Worm (Caenorhabditis elegans) whole organism, L3 larva: ENCODE data around the gene mrpl-50.

ENCODE experiments used
- ama-1 ChIP-seq: fragments of 150-350 bp; optimal IDR thresholded peaks from 2 replicates; lab custom pipeline; 2018
- ceh-16 ChIP-seq: sonication (generic microtip); optimal IDR thresholded peaks from 2 replicates; lab custom pipeline; 2017; ENCODE audit warnings: missing biosample characterization, missing genetic modification characterization
- ceh-9 ChIP-seq: sonication (generic microtip); optimal IDR thresholded peaks from 2 replicates; lab custom pipeline; 2018; ENCODE audit warnings: missing biosample characterization, missing genetic modification characterization
- daf-12 ChIP-seq: fragments of 150-350 bp; optimal IDR thresholded peaks from 2 replicates; lab custom pipeline; 2014; ENCODE audit warnings: missing biosample characterization, missing genetic modification reagents, missing genetic modification characterization
- egl-5 ChIP-seq: fragments of 150-350 bp; optimal IDR thresholded peaks from 2 replicates; lab custom pipeline; 2017; ENCODE audit warnings: missing biosample characterization, missing genetic modification reagents, missing genetic modification characterization, inconsistent platforms
- elt-2 ChIP-seq: sonication (generic microtip); optimal IDR thresholded peaks from 2 replicates; lab custom pipeline; 2016; ENCODE audit warnings: missing genetic modification reagents, mild to moderate bottlenecking, missing genetic modification characterization, missing compliant biosample characterization
- elt-3 ChIP-seq, 3 experiments: fragments of 150-350 bp in 1 of 3; sonication (generic microtip) in 2 of 3; optimal IDR thresholded peaks; 2 replicates in 2 of 3; 4 replicates in 1 of 3; lab custom pipeline; 2014 to 2017; ENCODE audit warnings: missing biosample characterization in 3 of 3, missing genetic modification characterization in 3 of 3
- fkh-10 ChIP-seq: sonication (generic microtip); optimal IDR thresholded peaks from 2 replicates; lab custom pipeline; 2017; ENCODE audit warnings: missing biosample characterization, missing genetic modification reagents, missing genetic modification characterization
- jun-1 ChIP-seq: fragments of 150-350 bp; optimal IDR thresholded peaks from 2 replicates; lab custom pipeline; 2014; ENCODE audit warnings: missing biosample characterization, missing genetic modification reagents, missing genetic modification characterization
- lin-15B ChIP-seq: fragments of 150-350 bp; optimal IDR thresholded peaks from 2 replicates; lab custom pipeline; 2014; ENCODE audit warnings: missing biosample characterization, missing genetic modification characterization
- lin-39 ChIP-seq: fragments of 150-350 bp; optimal IDR thresholded peaks from 2 replicates; lab custom pipeline; 2018; ENCODE audit warnings: missing biosample characterization, missing genetic modification reagents, missing genetic modification characterization
- lsy-12 ChIP-seq: sonication (generic microtip); optimal IDR thresholded peaks from 2 replicates; lab custom pipeline; 2016; ENCODE audit warnings: mild to moderate bottlenecking, missing genetic modification characterization, missing compliant biosample characterization
- mml-1 ChIP-seq: fragments of 150-350 bp; sonication (generic microtip); optimal IDR thresholded peaks from 3 replicates; lab custom pipeline; 2014; ENCODE audit warnings: missing biosample characterization, missing genetic modification characterization
- nfya-1 ChIP-seq: sonication (generic microtip); optimal IDR thresholded peaks from 2 replicates; lab custom pipeline; 2017; ENCODE audit warnings: missing genetic modification characterization, mild to moderate bottlenecking, missing compliant biosample characterization, antibody characterized with exemption, moderate library complexity; ENCODE audit not compliant: insufficient read depth
- nhr-12 ChIP-seq: fragments of 150-350 bp; optimal IDR thresholded peaks from 2 replicates; lab custom pipeline; 2014; ENCODE audit warnings: missing biosample characterization, missing genetic modification characterization
- nhr-23 ChIP-seq: fragments of 150-350 bp; optimal IDR thresholded peaks from 2 replicates; lab custom pipeline; 2014; ENCODE audit warnings: missing biosample characterization, missing genetic modification reagents, missing genetic modification characterization
- nhr-237 ChIP-seq: fragments of 150-350 bp; optimal IDR thresholded peaks from 2 replicates; lab custom pipeline; 2014; ENCODE audit warnings: missing biosample characterization, missing genetic modification characterization
- nhr-25 ChIP-seq: sonication (generic microtip); optimal IDR thresholded peaks from 2 replicates; lab custom pipeline; 2017; ENCODE audit warnings: missing biosample characterization, missing genetic modification characterization
- nhr-28 ChIP-seq: fragments of 150-350 bp; optimal IDR thresholded peaks from 2 replicates; lab custom pipeline; 2014; ENCODE audit warnings: missing biosample characterization, missing genetic modification characterization
- nhr-43 ChIP-seq: sonication (generic microtip); optimal IDR thresholded peaks from 2 replicates; lab custom pipeline; 2016; ENCODE audit warnings: mild to moderate bottlenecking, missing genetic modification characterization, missing compliant biosample characterization; ENCODE audit not compliant: poor library complexity, severe bottlenecking
- nhr-67 ChIP-seq: fragments of 150-350 bp; optimal IDR thresholded peaks from 2 replicates; lab custom pipeline; 2014; ENCODE audit warnings: missing biosample characterization, missing genetic modification characterization
- nhr-76 ChIP-seq: fragments of 150-350 bp; sonication (generic microtip); optimal IDR thresholded peaks from 5 replicates; lab custom pipeline; 2014; ENCODE audit warnings: missing biosample characterization, missing genetic modification characterization
- nhr-77 ChIP-seq: fragments of 150-350 bp; optimal IDR thresholded peaks from 2 replicates; lab custom pipeline; 2014; ENCODE audit warnings: missing biosample characterization, missing genetic modification characterization
- pha-4 ChIP-seq: fragments of 150-350 bp; optimal IDR thresholded peaks from 2 replicates; lab custom pipeline; 2014; ENCODE audit warnings: missing biosample characterization, missing genetic modification reagents, missing genetic modification characterization
- pqm-1 ChIP-seq: fragments of 150-350 bp; optimal IDR thresholded peaks from 2 replicates; lab custom pipeline; 2017; ENCODE audit warnings: missing biosample characterization, missing genetic modification characterization, inconsistent platforms
- skn-1 ChIP-seq: fragments of 150-350 bp; optimal IDR thresholded peaks from 2 replicates; lab custom pipeline; 2014; ENCODE audit warnings: missing biosample characterization, missing genetic modification characterization
- tbx-2 ChIP-seq: sonication (generic microtip); optimal IDR thresholded peaks from 2 replicates; lab custom pipeline; 2016; ENCODE audit warnings: mild to moderate bottlenecking, missing genetic modification characterization, missing compliant biosample characterization
- zag-1 ChIP-seq: fragments of 150-350 bp; optimal IDR thresholded peaks from 2 replicates; lab custom pipeline; 2014; ENCODE audit warnings: missing biosample characterization, missing genetic modification characterization
- ztf-11 ChIP-seq: fragments of 150-350 bp; optimal IDR thresholded peaks from 2 replicates; lab custom pipeline; 2014; ENCODE audit warnings: missing biosample characterization, missing genetic modification characterization
- ztf-4 ChIP-seq: fragments of 150-350 bp; optimal IDR thresholded peaks from 2 replicates; lab custom pipeline; 2014; ENCODE audit warnings: missing biosample characterization, missing genetic modification characterization

mrpl-50 gene

DNA sequence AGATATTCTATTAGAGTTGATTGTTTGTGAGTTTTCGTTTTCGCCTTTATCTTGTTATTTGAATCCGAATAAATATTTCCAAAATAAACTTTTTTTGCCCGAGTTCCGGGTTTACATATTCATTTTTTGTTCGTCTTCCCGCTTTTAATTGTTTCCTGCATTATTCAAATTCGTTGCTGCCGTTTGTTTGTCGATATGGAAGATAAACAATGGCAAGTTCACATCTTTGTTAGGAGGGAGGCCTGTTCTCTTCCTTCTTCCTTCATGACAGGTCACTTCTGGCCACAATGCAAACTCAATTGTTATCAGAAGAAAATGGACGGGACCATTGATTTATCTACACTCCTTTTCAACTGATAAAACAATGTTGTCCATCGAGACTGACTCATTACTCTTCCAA, 40.1 kb upstream of the mrpl-50 start:
- TF ChIP-seq pha-4 (tag; lab: Kevin White, UChicago) (peak; percentile 10), ceh-16 (tag; lab: Kevin White, UChicago) (no peak)

DNA sequence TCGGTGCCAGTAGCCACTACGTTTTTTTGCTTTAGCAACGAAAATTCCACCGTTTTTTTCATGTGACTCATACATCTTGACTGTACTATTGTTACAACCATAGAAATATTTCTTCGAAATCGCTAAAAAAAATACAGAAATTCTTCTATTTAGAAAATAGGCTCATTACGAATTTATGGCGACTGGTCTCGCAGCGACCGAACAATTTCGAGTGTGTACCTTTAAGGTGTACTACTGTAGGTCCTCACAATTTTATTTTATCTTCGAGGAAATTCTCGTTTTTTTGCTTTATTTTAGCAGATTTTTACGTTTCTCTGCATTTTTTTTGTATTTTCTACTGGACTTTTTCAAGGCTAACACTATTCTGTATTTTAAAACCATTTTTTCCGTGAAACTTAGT, 39.6 kb upstream of the mrpl-50 start:
- no peak for TF ChIP-seq nhr-67
- TF ChIP-seq egl-5 (tag; lab: Kevin White, UChicago): no peak
- no peak for TF ChIP-seq elt-3 (tag; optimal IDR thresholded peaks at IDR 0.05; lab: Kevin White, UChicago)
- TF ChIP-seq ama-1 (lab: Kevin White, UChicago): no peak
- TF ChIP-seq nhr-76: no peak
- no peak for TF ChIP-seq nhr-25 (tag; lab: Kevin White, UChicago)
- no peak for TF ChIP-seq nhr-43
- no peak for TF ChIP-seq lin-15B (tag; lab: Kevin White, UChicago)
- no peak for TF ChIP-seq daf-12
- TF ChIP-seq nfya-1 (tag; lab: Kevin White, UChicago): no peak
- no peak for TF ChIP-seq elt-2 (tag; lab: Kevin White, UChicago)
- TF ChIP-seq mml-1: no peak

DNA sequence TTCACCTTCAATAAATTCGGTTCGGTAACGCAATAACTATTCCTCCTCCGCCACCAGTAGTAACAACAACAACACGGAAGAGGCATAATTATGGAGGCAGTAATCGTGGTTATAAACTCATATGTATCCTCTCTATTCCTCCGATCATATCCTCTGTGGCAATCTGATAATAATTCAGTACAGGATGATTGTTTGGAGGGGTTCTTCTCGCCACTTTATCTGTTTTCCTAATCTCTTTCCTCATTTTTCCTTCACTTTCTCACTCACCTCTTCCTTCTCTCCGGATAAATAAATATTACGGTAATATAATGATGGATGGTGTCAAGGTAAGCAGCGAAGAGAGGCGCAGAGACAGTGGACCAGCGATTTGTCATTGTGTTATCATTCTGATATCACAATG, 39.1 kb upstream of the mrpl-50 start:
- TF ChIP-seq pqm-1 (tag; lab: Kevin White, UChicago) (no peak), nhr-67 (no peak), elt-2 (tag; lab: Kevin White, UChicago) (no peak), ceh-16 (tag; lab: Kevin White, UChicago) (no peak), nhr-23 (tag; lab: Kevin White, UChicago) (no peak), zag-1 (tag; lab: Kevin White, UChicago) (no peak), daf-12 (no peak)
- TF ChIP-seq, all 47 proteins: peak for 0

DNA sequence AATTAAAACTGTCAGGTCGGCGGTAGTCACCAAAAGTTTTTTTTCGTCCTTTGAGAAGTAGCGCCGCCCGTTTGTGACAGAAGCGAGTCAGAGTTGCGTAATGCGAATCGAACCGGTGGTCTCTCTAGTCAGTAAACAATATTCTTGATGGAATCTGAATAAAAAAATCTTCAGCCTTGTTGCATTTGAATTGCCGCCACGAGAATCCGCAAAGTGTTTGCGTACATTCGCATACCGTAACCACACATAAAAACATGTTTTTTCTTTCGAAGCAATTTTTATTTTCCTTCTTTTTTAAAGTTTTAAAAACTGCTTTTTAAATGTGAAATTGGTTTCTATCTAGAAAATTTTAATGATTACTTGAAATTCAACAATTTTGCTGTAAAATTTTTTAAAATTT, 38.6 kb upstream of the mrpl-50 start:
- TF ChIP-seq fkh-10 (GFP tag; lab: Kevin White, UChicago) (no peak), elt-2 (tag; lab: Kevin White, UChicago) (no peak), ceh-9 (tag; lab: Kevin White, UChicago) (no peak), ztf-11 (no peak), ztf-4 (tag; lab: Kevin White, UChicago) (no peak), elt-3 (tag; optimal IDR thresholded peaks at IDR 0.05; lab: Kevin White, UChicago) (no peak), skn-1 (no peak), zag-1 (tag; lab: Kevin White, UChicago) (no peak), lin-39 (tag; lab: Kevin White, UChicago) (no peak)
- TF ChIP-seq, all 47 proteins: peak for 0

DNA sequence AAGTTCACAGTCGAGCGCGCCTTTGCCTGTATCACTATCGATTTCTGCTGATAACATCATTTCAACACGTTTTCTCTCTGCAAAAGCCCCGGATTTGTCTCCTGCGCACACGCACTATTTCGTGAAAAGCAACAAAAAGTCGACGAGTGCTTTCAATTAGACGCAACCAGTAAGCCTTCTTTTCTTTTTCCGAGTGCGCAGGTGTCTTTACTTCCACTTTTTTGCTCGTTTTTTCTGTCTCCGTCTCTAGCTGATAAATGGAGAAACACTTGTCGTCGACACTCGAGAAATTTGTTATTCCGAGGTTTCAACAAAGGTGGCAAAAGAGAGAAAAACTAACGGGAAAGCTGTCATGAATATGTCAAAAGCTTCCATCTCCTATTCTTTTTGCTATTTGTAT, 38.0 kb upstream of the mrpl-50 start:
- peak; percentile 4 for TF ChIP-seq elt-2 (tag; lab: Kevin White, UChicago)
- TF ChIP-seq nfya-1 (tag; lab: Kevin White, UChicago): peak; percentile 3
- no peak for TF ChIP-seq lin-15B (tag; lab: Kevin White, UChicago)
- TF ChIP-seq pha-4 (tag; lab: Kevin White, UChicago): peak; percentile 25
- TF ChIP-seq, all 47 proteins: peak for 3

DNA sequence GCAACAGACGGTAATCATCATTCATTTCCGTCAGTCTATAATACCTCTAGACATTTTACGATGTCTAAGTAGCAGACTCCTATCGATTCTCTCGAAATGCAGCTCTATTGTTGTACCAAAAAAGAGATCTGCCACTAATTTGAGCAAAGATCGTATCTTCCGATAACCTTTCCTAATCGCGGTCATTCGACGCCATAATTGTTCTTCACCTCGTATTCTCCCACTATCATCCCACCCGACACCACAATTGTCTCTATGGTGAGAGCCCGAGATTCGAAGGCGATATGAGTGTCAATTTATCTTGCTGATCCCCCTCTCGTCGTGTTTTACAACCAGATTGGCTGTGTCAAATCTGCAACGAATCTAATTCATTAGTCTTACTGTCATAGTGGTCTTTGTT, 34.2 kb upstream of the mrpl-50 start:
- TF ChIP-seq nhr-237 (no peak), pqm-1 (tag; lab: Kevin White, UChicago) (no peak), tbx-2 (tag; lab: Kevin White, UChicago) (no peak), zag-1 (tag; lab: Kevin White, UChicago) (no peak), ama-1 (lab: Kevin White, UChicago) (no peak), jun-1 (no peak), nhr-76 (no peak), elt-3 (tag; optimal IDR thresholded peaks at IDR 0.05; lab: Kevin White, UChicago) (no peak), ceh-9 (tag; lab: Kevin White, UChicago) (no peak), lsy-12 (tag; lab: Kevin White, UChicago) (no peak), nhr-77 (tag; lab: Kevin White, UChicago) (no peak), egl-5 (tag; lab: Kevin White, UChicago) (no peak), mml-1 (no peak), nhr-28 (no peak), daf-12 (no peak), nhr-12 (tag; lab: Kevin White, UChicago) (no peak)
